Worm (Caenorhabditis elegans): ENCODE data around the gene tofu-1.

tofu-1 gene

ce11 chrV:9950861-9951260, 30.1 kb upstream of the tofu-1 start, which contains the start of gene ttr-46:
TSS of gene ttr-46 (plus strand) at chrV:9951233.
- TF ChIP-seq fos-1 (tag; optimal IDR thresholded peaks at IDR 0.05) (peak; percentile 56), unc-39 (tag; optimal IDR thresholded peaks at IDR 0.05) (no peak)

- TF ChIP-seq nhr-6 (tag; optimal IDR thresholded peaks at IDR 0.05) (no peak), nhr-21 (tag; optimal IDR thresholded peaks at IDR 0.05) (no peak), nhr-129 (tag; optimal IDR thresholded peaks at IDR 0.05) (no peak), ama-1 (optimal IDR thresholded peaks at IDR 0.05) (no peak), mab-5 (tag; optimal IDR thresholded peaks at IDR 0.05) (no peak), dmd-4 (tag; optimal IDR thresholded peaks at IDR 0.05) (no peak), lin-39 (tag; optimal IDR thresholded peaks at IDR 0.05) (no peak), ztf-1 (GFP tag; conservative IDR thresholded peaks at IDR 0.05) (no peak), nhr-237 (tag; optimal IDR thresholded peaks at IDR 0.05) (no peak), R02D3.7 (tag; optimal IDR thresholded peaks at IDR 0.05) (no peak), nhr-23 (tag; optimal IDR thresholded peaks at IDR 0.05) (no peak), egl-27 (tag; optimal IDR thresholded peaks at IDR 0.05) (no peak), blmp-1 (tag; optimal IDR thresholded peaks at IDR 0.05; ENCODE audit: insufficient read depth) (no peak), ztf-11 (tag; optimal IDR thresholded peaks at IDR 0.05) (no peak), nhr-77 (tag; optimal IDR thresholded peaks at IDR 0.05) (no peak), alr-1 (tag; optimal IDR thresholded peaks at IDR 0.05) (no peak), snpc-4 (tag; optimal IDR thresholded peaks at IDR 0.05) (no peak), crh-2 (tag; optimal IDR thresholded peaks at IDR 0.05) (no peak)
These were observed 28.6 kb upstream of the tofu-1 start, which contains the start of gene mam-5 for ce11 chrV:9952396-9952795. TSS of gene mam-5 (plus strand) at chrV:9952699.

- TF ChIP-seq crh-2 (tag; optimal IDR thresholded peaks at IDR 0.05), result no peak
- TF ChIP-seq sma-3 (GFP tag; optimal IDR thresholded peaks at IDR 0.05), result no peak
- no peak for TF ChIP-seq nhr-6 (tag; optimal IDR thresholded peaks at IDR 0.05)
- TF ChIP-seq alr-1 (tag; optimal IDR thresholded peaks at IDR 0.05), result no peak
- TF ChIP-seq peb-1 (tag; optimal IDR thresholded peaks at IDR 0.05), result no peak
These were observed 22.7 kb upstream of the tofu-1 start, which contains the start of gene anmt-3 for ce11 chrV:9958231-9958630. TSS of gene anmt-3 (minus strand) at chrV:9958331.

- TF ChIP-seq ztf-11 (tag; optimal IDR thresholded peaks at IDR 0.05), result no peak
- no peak for TF ChIP-seq sem-4 (tag; optimal IDR thresholded peaks at IDR 0.05)
- no peak for TF ChIP-seq nhr-21 (tag; optimal IDR thresholded peaks at IDR 0.05)
- TF ChIP-seq nhr-129 (tag; optimal IDR thresholded peaks at IDR 0.05), result peak; percentile 73
- no peak for TF ChIP-seq aly-2 (tag; optimal IDR thresholded peaks at IDR 0.05)
- TF ChIP-seq snpc-4 (tag; optimal IDR thresholded peaks at IDR 0.05), result no peak
- TF ChIP-seq egl-27 (tag; optimal IDR thresholded peaks at IDR 0.05), result no peak
- no peak for TF ChIP-seq ztf-1 (GFP tag; conservative IDR thresholded peaks at IDR 0.05)
- TF ChIP-seq nhr-237 (tag; optimal IDR thresholded peaks at IDR 0.05), result no peak
- TF ChIP-seq nhr-11 (tag; optimal IDR thresholded peaks at IDR 0.05), result no peak
- TF ChIP-seq nhr-10 (tag; optimal IDR thresholded peaks at IDR 0.05), result no peak
- TF ChIP-seq sma-9 (GFP tag; optimal IDR thresholded peaks at IDR 0.05), result peak; percentile 46
- TF ChIP-seq sma-9 (tag; optimal IDR thresholded peaks at IDR 0.05), result no peak
- no peak for TF ChIP-seq gmeb-1 (tag; optimal IDR thresholded peaks at IDR 0.05)
- TF ChIP-seq skn-1 (tag; optimal IDR thresholded peaks at IDR 0.05), result no peak
- no peak for TF ChIP-seq unc-39 (tag; optimal IDR thresholded peaks at IDR 0.05)
- TF ChIP-seq ztf-4 (tag; optimal IDR thresholded peaks at IDR 0.05), result no peak
- TF ChIP-seq C34F6.9 (tag; optimal IDR thresholded peaks at IDR 0.05), result peak; percentile 29
- peak; percentile 23 for TF ChIP-seq nhr-6 (tag; optimal IDR thresholded peaks at IDR 0.05)
- no peak for TF ChIP-seq fos-1 (tag; optimal IDR thresholded peaks at IDR 0.05)
- TF ChIP-seq ceh-16 (tag; optimal IDR thresholded peaks at IDR 0.05), result no peak
- TF ChIP-seq lsy-2 (tag; optimal IDR thresholded peaks at IDR 0.05), result peak in 1 of 2 experiments; percentile 44
- no peak for TF ChIP-seq ama-1 (optimal IDR thresholded peaks at IDR 0.05)
- no peak for TF ChIP-seq alr-1 (tag; optimal IDR thresholded peaks at IDR 0.05)
- no peak for TF ChIP-seq unc-62 (GFP tag; optimal IDR thresholded peaks at IDR 0.05)
- TF ChIP-seq nhr-77 (tag; optimal IDR thresholded peaks at IDR 0.05), result no peak
- TF ChIP-seq peb-1 (tag; optimal IDR thresholded peaks at IDR 0.05), result no peak
- no peak for TF ChIP-seq mdl-1 (tag; optimal IDR thresholded peaks at IDR 0.05)
- peak; percentile 82 for TF ChIP-seq F13H6.1 (tag; optimal IDR thresholded peaks at IDR 0.05)
These were observed 22.3 kb upstream of the tofu-1 start for ce11 chrV:9958654-9959053.
